Fruit fly (Drosophila melanogaster): Measurements from ENCODE around the gene mmm.
A peak's percentile ranks its signal among the peaks of the same experiment; 100 is the strongest.

mmm gene

dm6 chr3L:7624561-7624960 lies 41.3 kb downstream of the mmm start:
- TF ChIP-seq CG14860 (GFP tag; IDR thresholded peaks at IDR 0.05; ENCODE audit: partially characterized antibody) (0 out of 3 replicates have a peak, but pooled peaks have one; percentile 20), D19B (GFP tag; optimal IDR thresholded peaks at IDR 0.05) (no peak), CG4820 (GFP tag; optimal IDR thresholded peaks at IDR 0.05) (no peak)

- TF ChIP-seq Max (GFP tag; optimal IDR thresholded peaks at IDR 0.05) (no peak), pum (GFP tag; optimal IDR thresholded peaks at IDR 0.05) (no peak), zfh2 (GFP tag; optimal IDR thresholded peaks at IDR 0.05) (no peak), CG12071 (GFP tag; optimal IDR thresholded peaks at IDR 0.05) (no peak), CG4617 (GFP tag; optimal IDR thresholded peaks at IDR 0.05; ENCODE audit: borderline replicate concordance) (no peak), CG34422 (GFP tag; IDR thresholded peaks at IDR 0.05) (no peak), CG4730 (GFP tag; IDR thresholded peaks at IDR 0.05) (no peak), CG5180 (GFP tag; optimal IDR thresholded peaks at IDR 0.05) (no peak), lov (optimal IDR thresholded peaks at IDR 0.05) (no peak), lov (GFP tag; IDR thresholded peaks at IDR 0.05) (no peak), psq (GFP tag; optimal IDR thresholded peaks at IDR 0.05) (no peak), CG10543 (GFP tag; optimal IDR thresholded peaks at IDR 0.05) (no peak), Blimp-1 (GFP tag; optimal IDR thresholded peaks at IDR 0.05) (no peak), hb (GFP tag; IDR thresholded peaks at IDR 0.05; ENCODE audit: partially characterized antibody) (no peak), grau (tag; optimal IDR thresholded peaks at IDR 0.05) (no peak)
Measured at dm6 chr3L:7630047-7630446, 46.8 kb downstream of the mmm start.

DNA sequence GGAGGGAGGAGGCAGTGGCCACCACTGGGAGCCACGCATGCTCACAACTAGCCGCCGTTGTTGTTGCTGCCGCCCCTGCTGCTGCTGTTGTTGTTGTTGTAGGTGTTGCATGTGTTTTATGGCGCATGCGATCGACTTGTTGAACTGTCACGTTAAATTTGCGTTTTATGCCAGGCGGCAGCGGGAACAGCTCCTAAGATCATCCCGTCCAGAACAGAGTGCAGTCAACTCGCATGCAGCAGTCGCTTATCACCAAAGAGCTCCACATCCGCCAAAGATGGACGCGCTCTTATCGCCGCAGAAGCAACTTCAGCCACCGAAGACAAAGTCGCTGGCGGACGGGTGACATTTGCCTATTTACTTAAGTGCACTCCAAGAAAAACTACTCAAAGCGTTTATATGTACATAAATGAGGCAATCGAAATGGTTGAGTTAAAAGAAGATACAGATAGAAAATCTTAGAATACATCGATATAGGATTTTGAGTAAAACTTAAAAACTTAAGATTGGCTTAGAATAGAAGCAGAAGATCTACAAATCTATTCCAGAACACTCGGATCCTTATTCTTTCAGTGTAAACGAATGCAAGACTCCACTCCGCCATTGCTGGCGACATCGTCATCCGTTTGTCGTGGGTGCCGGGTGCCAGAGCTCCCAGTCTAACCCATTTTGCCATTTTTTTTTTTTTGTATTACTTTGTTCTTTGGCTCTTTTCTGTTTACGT lies 49.4 kb downstream of the mmm start:
- peak; percentile 41 for TF ChIP-seq gem (tag; optimal IDR thresholded peaks at IDR 0.05)
- TF ChIP-seq CG17568 (GFP tag; optimal IDR thresholded peaks at IDR 0.05) = no peak
- peak; percentile 79 for TF ChIP-seq sens (GFP tag)
- TF ChIP-seq D (optimal IDR thresholded peaks at IDR 0.05) = no peak
- TF ChIP-seq D (GFP tag; optimal IDR thresholded peaks at IDR 0.05) = no peak
- TF ChIP-seq salm (tag; optimal IDR thresholded peaks at IDR 0.05) = no peak
- no peak for TF ChIP-seq cas (GFP tag; IDR thresholded peaks at IDR 0.05)
- TF ChIP-seq Sox102F (GFP tag; optimal IDR thresholded peaks at IDR 0.05) = no peak
- TF ChIP-seq Spps (tag; optimal IDR thresholded peaks at IDR 0.05) = no peak
- no peak for TF ChIP-seq corto (GFP tag; optimal IDR thresholded peaks at IDR 0.05)
- peak; percentile 78 for TF ChIP-seq CG4360 (GFP tag; IDR thresholded peaks at IDR 0.05)
- peak; percentile 21 for TF ChIP-seq CG18262 (tag; optimal IDR thresholded peaks at IDR 0.05)
- no peak for TF ChIP-seq HLHmδ (GFP tag; optimal IDR thresholded peaks at IDR 0.05)
- TF ChIP-seq mirr (GFP tag; optimal IDR thresholded peaks at IDR 0.05) = no peak
- TF ChIP-seq tup (GFP tag; optimal IDR thresholded peaks at IDR 0.05) = no peak
- no peak for TF ChIP-seq CG12071 (GFP tag; optimal IDR thresholded peaks at IDR 0.05)
- no peak for TF ChIP-seq Opbp (GFP tag; IDR thresholded peaks at IDR 0.05; ENCODE audit: partially characterized antibody)
- no peak for TF ChIP-seq sna (GFP tag; IDR thresholded peaks at IDR 0.05; ENCODE audit: partially characterized antibody)
- no peak for TF ChIP-seq Aef1 (GFP tag; IDR thresholded peaks at IDR 0.05)
- TF ChIP-seq psq (GFP tag; optimal IDR thresholded peaks at IDR 0.05) = no peak
- TF ChIP-seq ac (GFP tag; optimal IDR thresholded peaks at IDR 0.05) = no peak
- no peak for TF ChIP-seq kni (GFP tag; optimal IDR thresholded peaks at IDR 0.05)
- no peak for TF ChIP-seq klu (GFP tag; IDR thresholded peaks at IDR 0.05)
- TF ChIP-seq CG2712 (tag; optimal IDR thresholded peaks at IDR 0.05) = peak; percentile 37
- TF ChIP-seq CG2202 (tag; optimal IDR thresholded peaks at IDR 0.05) = no peak
- 0 out of 2 replicates have a peak, but pooled peaks have one; percentile 23 for TF ChIP-seq Xrp1 (GFP tag; IDR thresholded peaks at IDR 0.05)
- TF ChIP-seq CG11504 (tag; optimal IDR thresholded peaks at IDR 0.05) = peak; percentile 4
- no peak for TF ChIP-seq Mes4 (GFP tag; optimal IDR thresholded peaks at IDR 0.05)
- no peak for TF ChIP-seq CG1024 (GFP tag; IDR thresholded peaks at IDR 0.05)
- no peak for TF ChIP-seq CG4820 (GFP tag; optimal IDR thresholded peaks at IDR 0.05)
- no peak for TF ChIP-seq CG16813 (GFP tag; IDR thresholded peaks at IDR 0.05; ENCODE audit: partially characterized antibody)
- TF ChIP-seq CG14441 (GFP tag; IDR thresholded peaks at IDR 0.05) = 0 out of 2 replicates have a peak, but pooled peaks have one; percentile 19

All from whole organism, embryonic.